Fruit fly (Drosophila melanogaster) whole organism, embryonic: ENCODE measurements around the gene CG5892.

Experiments
- Atf-2 ChIP-seq: fragments of 200-800 bp; sonication (Bioruptor generic); optimal IDR thresholded peaks from 2 replicates; lab custom pipeline; 2016; ENCODE audit warnings: missing biosample characterization, missing genetic modification characterization
- CG10147 ChIP-seq: fragments of 200-800 bp; sonication (Bioruptor generic); optimal IDR thresholded peaks from 2 replicates; lab custom pipeline; 2019; ENCODE audit warnings: missing biosample characterization, mild to moderate bottlenecking, missing genetic modification characterization, moderate library complexity
- CG10654 ChIP-seq: fragments of 200-800 bp; sonication (Bioruptor generic); optimal IDR thresholded peaks from 2 replicates; lab custom pipeline; 2016; ENCODE audit warnings: missing biosample characterization, missing genetic modification characterization
- CG11560 ChIP-seq: fragments of 200-800 bp; sonication (Bioruptor generic); IDR thresholded peaks from 3 replicates; pipeline ENCODE4 v1.3.6; 2022; ENCODE audit warnings: missing biosample characterization, missing genetic modification characterization
- CG12104 ChIP-seq: fragments of 200-800 bp; sonication (Bioruptor generic); optimal IDR thresholded peaks from 3 replicates; lab custom pipeline; 2016; ENCODE audit warnings: missing biosample characterization, missing genetic modification characterization
- CG12155 ChIP-seq: fragments of 200-800 bp; sonication (Bioruptor generic); optimal IDR thresholded peaks from 3 replicates; lab custom pipeline; 2016; ENCODE audit warnings: missing biosample characterization, missing genetic modification characterization
- CG12659 ChIP-seq: fragments of 200-800 bp; sonication (Bioruptor generic); optimal IDR thresholded peaks from 3 replicates; lab custom pipeline; 2017; ENCODE audit warnings: mild to moderate bottlenecking, missing biosample characterization, missing genetic modification reagents, missing genetic modification characterization
- CG14860 ChIP-seq: fragments of 200-800 bp; sonication (Bioruptor generic); IDR thresholded peaks from 3 replicates; pipeline ENCODE4 v1.3.6; 2022; ENCODE audit warnings: missing biosample characterization, missing genetic modification characterization; ENCODE audit not compliant: partially characterized antibody
- CG16779 ChIP-seq: fragments of 200-800 bp; sonication (Bioruptor generic); IDR thresholded peaks from 2 replicates; pipeline ENCODE4 v1.3.6; 2022; ENCODE audit warnings: missing biosample characterization, missing genetic modification characterization
- CG17361 ChIP-seq: fragments of 200-800 bp; sonication (Bioruptor generic); IDR thresholded peaks from 3 replicates; pipeline ENCODE4 v1.3.6; 2022; ENCODE audit warnings: missing biosample characterization, missing genetic modification characterization
- CG17802 ChIP-seq: fragments of 200-800 bp; sonication (Bioruptor generic); optimal IDR thresholded peaks from 2 replicates; lab custom pipeline; 2018; ENCODE audit warnings: missing biosample characterization, mild to moderate bottlenecking, missing genetic modification characterization, moderate library complexity
- CG18011 ChIP-seq: fragments of 200-800 bp; sonication (Bioruptor generic); optimal IDR thresholded peaks from 2 replicates; lab custom pipeline; 2017; ENCODE audit warnings: missing biosample characterization, missing genetic modification characterization, mild to moderate bottlenecking, moderate library complexity, missing genotype
- CG30431 ChIP-seq: fragments of 200-800 bp; sonication (Bioruptor generic); optimal IDR thresholded peaks from 2 replicates; lab custom pipeline; 2017; ENCODE audit warnings: missing biosample characterization, missing genetic modification characterization
- CG31224 ChIP-seq: fragments of 200-800 bp; sonication (Bioruptor generic); IDR thresholded peaks from 2 replicates; pipeline ENCODE4 v1.3.6; 2022; ENCODE audit warnings: missing biosample characterization, missing genetic modification characterization
- CG32767 ChIP-seq: fragments of 200-800 bp; sonication (Bioruptor generic); IDR thresholded peaks from 2 replicates; pipeline ENCODE4 v1.3.6; 2022; ENCODE audit warnings: missing biosample characterization, missing genetic modification characterization
- CG4424 ChIP-seq: fragments of 200-800 bp; sonication (Bioruptor generic); optimal IDR thresholded peaks from 3 replicates; lab custom pipeline; 2016; ENCODE audit warnings: missing biosample characterization, missing genetic modification characterization
- CG5180 ChIP-seq: fragments of 200-800 bp; sonication (Bioruptor generic); optimal IDR thresholded peaks from 3 replicates; lab custom pipeline; 2017; ENCODE audit warnings: missing biosample characterization, missing genetic modification characterization, mild to moderate bottlenecking, moderate library complexity, missing genetic modification reagents
- CG6654 ChIP-seq: fragments of 200-800 bp; sonication (Bioruptor generic); optimal IDR thresholded peaks from 2 replicates; lab custom pipeline; 2017; ENCODE audit warnings: missing biosample characterization, mild to moderate bottlenecking, missing genetic modification characterization
- CG7745 ChIP-seq: fragments of 200-800 bp; sonication (Bioruptor generic); optimal IDR thresholded peaks from 2 replicates; lab custom pipeline; 2018; ENCODE audit warnings: missing biosample characterization, mild to moderate bottlenecking, missing genetic modification characterization, moderate library complexity
- CG7963 ChIP-seq: fragments of 200-800 bp; sonication (Bioruptor generic); IDR thresholded peaks from 3 replicates; pipeline ENCODE4 v1.3.6; 2022; ENCODE audit warnings: missing biosample characterization, missing genetic modification characterization; ENCODE audit not compliant: partially characterized antibody
- ERR ChIP-seq: fragments of 200-800 bp; sonication (Bioruptor generic); optimal IDR thresholded peaks from 2 replicates; lab custom pipeline; 2016; ENCODE audit warnings: missing biosample characterization, missing genetic modification characterization
- Ets65A ChIP-seq: fragments of 200-800 bp; sonication (Bioruptor generic); peaks from one replicate; lab custom pipeline; 2016; ENCODE audit warnings: missing biosample characterization, missing genetic modification characterization
- Lhr ChIP-seq: fragments of 200-800 bp; sonication (Bioruptor generic); optimal IDR thresholded peaks from 3 replicates; lab custom pipeline; 2017; ENCODE audit warnings: mild to moderate bottlenecking, missing biosample characterization, missing genetic modification reagents, missing genetic modification characterization
- NK7.1 ChIP-seq: fragments of 200-800 bp; sonication (Bioruptor generic); optimal IDR thresholded peaks from 3 replicates; lab custom pipeline; 2016; ENCODE audit warnings: missing biosample characterization, missing genetic modification characterization
- Neu2 ChIP-seq: fragments of 200-800 bp; sonication (Bioruptor generic); optimal IDR thresholded peaks from 3 replicates; lab custom pipeline; 2016; ENCODE audit warnings: missing biosample characterization, missing genetic modification characterization, borderline replicate concordance
- Rfx ChIP-seq: fragments of 200-800 bp; sonication (Bioruptor generic); IDR thresholded peaks from 2 replicates; pipeline ENCODE4 v1.3.6; 2022; ENCODE audit warnings: missing biosample characterization, missing genetic modification characterization
- Sox102F ChIP-seq: fragments of 200-800 bp; sonication (Bioruptor generic); optimal IDR thresholded peaks from 2 replicates; lab custom pipeline; 2018; ENCODE audit warnings: missing biosample characterization, mild to moderate bottlenecking, missing genetic modification characterization, moderate library complexity
- Sry-δ ChIP-seq: fragments of 200-800 bp; sonication (Bioruptor generic); optimal IDR thresholded peaks from 2 replicates; lab custom pipeline; 2016; ENCODE audit warnings: missing biosample characterization, missing genetic modification characterization
- ara ChIP-seq: fragments of 200-800 bp; sonication (Bioruptor generic); IDR thresholded peaks from 2 replicates; pipeline ENCODE4 v1.3.6; 2022; ENCODE audit warnings: missing biosample characterization, missing genetic modification characterization
- az2 ChIP-seq: fragments of 200-800 bp; sonication (Bioruptor generic); optimal IDR thresholded peaks from 3 replicates; lab custom pipeline; 2016; ENCODE audit warnings: missing biosample characterization, missing genetic modification characterization
- cato ChIP-seq: fragments of 200-800 bp; sonication (Bioruptor generic); optimal IDR thresholded peaks from 2 replicates; lab custom pipeline; 2016; ENCODE audit warnings: missing biosample characterization, missing genetic modification characterization, borderline replicate concordance
- cg ChIP-seq: fragments of 200-800 bp; sonication (Bioruptor generic); optimal IDR thresholded peaks from 3 replicates; lab custom pipeline; 2019; ENCODE audit warnings: missing biosample characterization, mild to moderate bottlenecking, missing genetic modification characterization, moderate library complexity
- croc ChIP-seq: fragments of 200-800 bp; sonication (Bioruptor generic); conservative IDR thresholded peaks from 3 replicates; pipeline ENCODE4 v1.3.6; 2022; ENCODE audit warnings: missing biosample characterization, missing genetic modification characterization
- crol ChIP-seq: fragments of 200-800 bp; sonication (Bioruptor generic); IDR thresholded peaks from 2 replicates; pipeline ENCODE4 v1.3.6; 2022; ENCODE audit warnings: missing biosample characterization, missing genetic modification characterization
- cwo ChIP-seq: fragments of 200-800 bp; sonication (Bioruptor generic); optimal IDR thresholded peaks from 3 replicates; lab custom pipeline; 2017; ENCODE audit warnings: missing biosample characterization, missing genetic modification characterization, mild to moderate bottlenecking, moderate library complexity, missing genetic modification reagents
- dati ChIP-seq: fragments of 200-800 bp; sonication (Bioruptor generic); IDR thresholded peaks from 2 replicates; pipeline ENCODE4 v1.3.6; 2022; ENCODE audit warnings: missing biosample characterization, missing genetic modification characterization
- dm ChIP-seq: fragments of 200-800 bp; sonication (Bioruptor generic); optimal IDR thresholded peaks from 3 replicates; lab custom pipeline; 2016; ENCODE audit warnings: missing biosample characterization, missing genetic modification characterization
- fu2 ChIP-seq: fragments of 200-800 bp; sonication (Bioruptor generic); optimal IDR thresholded peaks from 2 replicates; lab custom pipeline; 2016; ENCODE audit warnings: missing biosample characterization, missing genetic modification characterization
- gsb-n ChIP-seq: fragments of 200-800 bp; sonication (Bioruptor generic); optimal IDR thresholded peaks from 3 replicates; lab custom pipeline; 2018; ENCODE audit warnings: missing biosample characterization, mild to moderate bottlenecking, missing genetic modification characterization
- lilli ChIP-seq: fragments of 200-800 bp; sonication (Bioruptor generic); optimal IDR thresholded peaks from 3 replicates; lab custom pipeline; 2016; ENCODE audit warnings: missing biosample characterization, missing genetic modification characterization
- onecut ChIP-seq: fragments of 200-800 bp; sonication (Bioruptor generic); IDR thresholded peaks from 2 replicates; pipeline ENCODE4 v1.3.6; 2022; ENCODE audit warnings: missing biosample characterization, missing genetic modification characterization
- pfk ChIP-seq: fragments of 200-800 bp; sonication (Bioruptor generic); optimal IDR thresholded peaks from 2 replicates; lab custom pipeline; 2018; ENCODE audit warnings: missing biosample characterization, mild to moderate bottlenecking, missing genetic modification characterization, moderate library complexity
- phol ChIP-seq: fragments of 200-800 bp; sonication (Bioruptor generic); optimal IDR thresholded peaks from 3 replicates; lab custom pipeline; 2018; ENCODE audit warnings: missing biosample characterization, mild to moderate bottlenecking, missing genetic modification characterization, moderate library complexity
- salm ChIP-seq: fragments of 200-800 bp; sonication (Bioruptor generic); optimal IDR thresholded peaks from 2 replicates; lab custom pipeline; 2018; ENCODE audit warnings: missing biosample characterization, mild to moderate bottlenecking, missing genetic modification characterization
- sens ChIP-seq: fragments of 200-800 bp; sonication (Bioruptor generic); peaks from one replicate; lab custom pipeline; 2016; ENCODE audit warnings: missing biosample characterization, missing genetic modification characterization
- shn ChIP-seq: fragments of 200-800 bp; sonication (Bioruptor generic); optimal IDR thresholded peaks from 3 replicates; lab custom pipeline; 2016; ENCODE audit warnings: missing biosample characterization, missing genetic modification characterization
- so ChIP-seq: fragments of 200-800 bp; sonication (Bioruptor generic); IDR thresholded peaks from 3 replicates; pipeline ENCODE4 v1.3.6; 2022; ENCODE audit warnings: missing biosample characterization, missing genetic modification characterization
- trem ChIP-seq: fragments of 200-800 bp; optimal IDR thresholded peaks from 3 replicates; lab custom pipeline; 2019; ENCODE audit warnings: missing biosample characterization, mild to moderate bottlenecking, missing genetic modification characterization, moderate library complexity
- ttk ChIP-seq: fragments of 200-800 bp; sonication (Bioruptor generic); IDR thresholded peaks from 2 replicates; pipeline ENCODE4 v2.1.2; 2022; ENCODE audit warnings: missing biosample characterization, missing genetic modification characterization
- tup ChIP-seq: fragments of 200-800 bp; sonication (Bioruptor generic); optimal IDR thresholded peaks from 2 replicates; lab custom pipeline; 2016; ENCODE audit warnings: missing biosample characterization, mild to moderate bottlenecking, missing genetic modification characterization, moderate library complexity
- yki ChIP-seq: fragments of >200 bp; optimal IDR thresholded peaks from 3 replicates; lab custom pipeline; 2018
- zfh2 ChIP-seq: fragments of 200-800 bp; sonication (Bioruptor generic); optimal IDR thresholded peaks from 2 replicates; lab custom pipeline; 2016; ENCODE audit warnings: missing biosample characterization, missing genetic modification characterization

CG5892 gene

dm6 chr3R:21199953-21200368 is 42.5 kb upstream of the CG5892 start (continued):
- peak; percentile 37 for TF ChIP-seq phol (tag; lab: Kevin White, UChicago)
- TF ChIP-seq CG6654: no peak
- no peak for TF ChIP-seq Ets65A (GFP tag; lab: Kevin White, UChicago)
- TF ChIP-seq salm: no peak
- TF ChIP-seq dati (GFP tag; lab: Robert Waterston, UW): no peak
- no peak for TF ChIP-seq tup
- no peak; the same call in 1 of the 2 replicates for TF ChIP-seq onecut (GFP tag; lab: Robert Waterston, UW)
- peak; percentile 8 for TF ChIP-seq Atf-2 (GFP tag; lab: Kevin White, UChicago)
- TF ChIP-seq CG5180 (GFP tag; lab: Kevin White, UChicago): no peak
- TF ChIP-seq zfh2 (GFP tag; lab: Kevin White, UChicago): no peak
- no peak for TF ChIP-seq so (GFP tag; lab: Robert Waterston, UW)
- TF ChIP-seq Neu2 (GFP tag; lab: Kevin White, UChicago): no peak
- TF ChIP-seq Lhr: no peak
- no peak for TF ChIP-seq crol (GFP tag; lab: Robert Waterston, UW)
- no peak for TF ChIP-seq CG4424 (GFP tag; lab: Kevin White, UChicago)
- no peak for TF ChIP-seq cato (GFP tag; lab: Kevin White, UChicago)
- no peak for TF ChIP-seq ttk
- peak; percentile 75 for TF ChIP-seq sens
- TF ChIP-seq CG11560 (tag; lab: Robert Waterston, UW): no peak
- no peak for TF ChIP-seq ERR
- TF ChIP-seq croc: no peak
- TF ChIP-seq Rfx (GFP tag; lab: Robert Waterston, UW): no peak
- TF ChIP-seq CG12104 (GFP tag; lab: Kevin White, UChicago): no peak
- no peak for TF ChIP-seq pfk
- peak; percentile 27 for TF ChIP-seq CG12659 (GFP tag; lab: Kevin White, UChicago)
- no peak for TF ChIP-seq fu2 (GFP tag; lab: Kevin White, UChicago)
- TF ChIP-seq ara (GFP tag; lab: Robert Waterston, UW): no peak; the same call in 1 of the 2 replicates
- no peak for TF ChIP-seq yki (lab: Kevin White, UChicago)
- TF ChIP-seq lilli (GFP tag; lab: Kevin White, UChicago): peak; percentile 30
- TF ChIP-seq CG7745: no peak
- TF ChIP-seq CG18011 (GFP tag; lab: Kevin White, UChicago): no peak
- no peak for TF ChIP-seq CG16779 (GFP tag; lab: Robert Waterston, UW)
- no peak for TF ChIP-seq NK7.1 (GFP tag; lab: Kevin White, UChicago)
- no peak for TF ChIP-seq cg (GFP tag; lab: Kevin White, UChicago)
- no peak for TF ChIP-seq CG14860 (GFP tag; lab: Robert Waterston, UW)
- TF ChIP-seq CG31224 (GFP tag; lab: Robert Waterston, UW): no peak
- TF ChIP-seq CG30431 (GFP tag; lab: Kevin White, UChicago): peak; percentile 27
- peak; percentile 53 for TF ChIP-seq gsb-n
- no peak for TF ChIP-seq CG12155 (GFP tag; lab: Kevin White, UChicago)
- peak; percentile 55; the same call in 2 of the 3 replicates for TF ChIP-seq CG17361 (GFP tag; lab: Robert Waterston, UW)
- no peak for TF ChIP-seq cwo (GFP tag; lab: Kevin White, UChicago)
- TF ChIP-seq dm (GFP tag; lab: Kevin White, UChicago): no peak
- peak; percentile 1 for TF ChIP-seq shn (GFP tag; lab: Kevin White, UChicago)
- TF ChIP-seq Sry-δ (GFP tag; lab: Kevin White, UChicago): no peak
- TF ChIP-seq CG10654 (GFP tag; lab: Kevin White, UChicago): no peak
- TF ChIP-seq trem: peak; percentile 27
- peak; percentile 58 for TF ChIP-seq Sox102F (GFP tag; lab: Kevin White, UChicago)
- no peak for TF ChIP-seq CG17802 (tag; lab: Kevin White, UChicago)
- peak; percentile 73 for TF ChIP-seq az2 (GFP tag; lab: Kevin White, UChicago)
- no peak for TF ChIP-seq CG32767 (GFP tag; lab: Robert Waterston, UW)
- no peak for TF ChIP-seq CG7963 (GFP tag; lab: Robert Waterston, UW)
- no peak for TF ChIP-seq CG10147
